Fruit fly (Drosophila melanogaster) whole organism, pupa: Measurements from ENCODE around the gene CG10237.
A peak's percentile ranks its signal among the peaks of the same experiment; 100 is the strongest.

ENCODE experiments used
- CG10348 ChIP-seq: fragments of 200-800 bp; sonication (Bioruptor generic); IDR thresholded peaks from 2 replicates; pipeline ENCODE4 v1.3.6; 2022; ENCODE audit warnings: missing biosample characterization, missing genetic modification characterization
- CG12605 ChIP-seq: fragments of 200-800 bp; sonication (Bioruptor generic); IDR thresholded peaks from 2 replicates; pipeline ENCODE4 v1.3.6; 2022; ENCODE audit warnings: missing biosample characterization, missing genetic modification characterization
- CG13204 ChIP-seq: fragments of 200-800 bp; sonication (Bioruptor generic); optimal IDR thresholded peaks from 2 replicates; lab custom pipeline; 2018; ENCODE audit warnings: missing biosample characterization, mild to moderate bottlenecking, missing genetic modification characterization, moderate library complexity
- CG14655 ChIP-seq: fragments of 200-800 bp; sonication (Bioruptor generic); optimal IDR thresholded peaks from 3 replicates; lab custom pipeline; 2017; ENCODE audit warnings: mild to moderate bottlenecking, missing biosample characterization, missing genetic modification reagents, missing genetic modification characterization
- CG15710 ChIP-seq: fragments of 200-800 bp; sonication (Bioruptor generic); optimal IDR thresholded peaks from 2 replicates; lab custom pipeline; 2018; ENCODE audit warnings: missing biosample characterization, mild to moderate bottlenecking, missing genetic modification characterization, moderate library complexity
- CG17806 ChIP-seq: fragments of 200-800 bp; sonication (Bioruptor generic); optimal IDR thresholded peaks from 2 replicates; lab custom pipeline; 2018; ENCODE audit warnings: missing biosample characterization, mild to moderate bottlenecking, missing genetic modification characterization, moderate library complexity
- CG32121 ChIP-seq: fragments of 200-800 bp; sonication (Bioruptor generic); IDR thresholded peaks from 2 replicates; pipeline ENCODE4 v1.3.6; 2022; ENCODE audit warnings: missing biosample characterization, missing genetic modification characterization
- CG34367 ChIP-seq: fragments of 200-800 bp; sonication (Bioruptor generic); optimal IDR thresholded peaks from 2 replicates; lab custom pipeline; 2018; ENCODE audit warnings: missing biosample characterization, mild to moderate bottlenecking, missing genetic modification characterization
- CG4496 ChIP-seq: fragments of 200-800 bp; sonication (Bioruptor generic); IDR thresholded peaks from 3 replicates; pipeline ENCODE4 v1.3.6; 2022; ENCODE audit warnings: missing biosample characterization, missing genetic modification characterization
- CG8159 ChIP-seq: fragments of 200-800 bp; sonication (Bioruptor generic); optimal IDR thresholded peaks from 3 replicates; lab custom pipeline; 2018; ENCODE audit warnings: missing biosample characterization, mild to moderate bottlenecking, missing genetic modification characterization, moderate library complexity
- CG8301 ChIP-seq: fragments of 200-800 bp; sonication (Bioruptor generic); optimal IDR thresholded peaks from 2 replicates; lab custom pipeline; 2018; ENCODE audit warnings: missing biosample characterization, mild to moderate bottlenecking, missing genetic modification characterization
- CG9948 ChIP-seq: fragments of 200-800 bp; sonication (Bioruptor generic); optimal IDR thresholded peaks from 2 replicates; lab custom pipeline; 2018; ENCODE audit warnings: missing biosample characterization, mild to moderate bottlenecking, missing genetic modification characterization, moderate library complexity
- D1 ChIP-seq: fragments of 200-800 bp; sonication (Bioruptor generic); optimal IDR thresholded peaks from 2 replicates; lab custom pipeline; 2018; ENCODE audit warnings: missing biosample characterization, mild to moderate bottlenecking, missing genetic modification characterization, moderate library complexity
- EcR ChIP-seq: fragments of 200-800 bp; sonication (Bioruptor generic); optimal IDR thresholded peaks from 3 replicates; lab custom pipeline; 2019; ENCODE audit warnings: missing biosample characterization, missing genetic modification characterization, mild to moderate bottlenecking, moderate library complexity, missing genetic modification reagents
- Ets98B ChIP-seq: fragments of 200-800 bp; sonication (Bioruptor generic); IDR thresholded peaks from 2 replicates; pipeline ENCODE4 v1.3.6; 2022; ENCODE audit warnings: missing biosample characterization, missing genetic modification characterization
- Pif1A ChIP-seq: fragments of 200-800 bp; sonication (Bioruptor generic); optimal IDR thresholded peaks from 3 replicates; lab custom pipeline; 2016; ENCODE audit warnings: missing biosample characterization, missing genetic modification characterization
- Pif1B ChIP-seq: fragments of 200-800 bp; sonication (Bioruptor generic); optimal IDR thresholded peaks from 3 replicates; lab custom pipeline; 2016; ENCODE audit warnings: missing biosample characterization, missing genetic modification characterization
- Snoo ChIP-seq: fragments of 200-800 bp; sonication (Bioruptor generic); optimal IDR thresholded peaks from 3 replicates; lab custom pipeline; 2017; ENCODE audit warnings: missing biosample characterization, mild to moderate bottlenecking, missing genetic modification characterization, inconsistent platforms
- fd96Ca ChIP-seq: fragments of 200-800 bp; sonication (Bioruptor generic); IDR thresholded peaks from 3 replicates; pipeline ENCODE4 v1.3.6; 2022; ENCODE audit warnings: missing biosample characterization, missing genetic modification characterization
- gl ChIP-seq: fragments of 200-800 bp; sonication (Bioruptor generic); optimal IDR thresholded peaks from 2 replicates; lab custom pipeline; 2018; ENCODE audit warnings: missing biosample characterization, mild to moderate bottlenecking, missing genetic modification characterization
- rn ChIP-seq: fragments of 200-800 bp; sonication (Bioruptor generic); IDR thresholded peaks from 2 replicates; pipeline ENCODE4 v1.3.6; 2022; ENCODE audit warnings: missing biosample characterization, missing genetic modification characterization

Gene CG10237

dm6 chr2L:19438685-19439597 lies 3.6 kb downstream of the CG10237 start:
- TF ChIP-seq CG13204 (GFP tag; lab: Kevin White, UChicago) (no peak), Snoo (peak; percentile 41), CG17806 (tag; lab: Kevin White, UChicago) (no peak), CG8301 (tag; lab: Kevin White, UChicago) (peak; percentile 33), CG34367 (tag; lab: Kevin White, UChicago) (no peak), rn (GFP tag; lab: Robert Waterston, UW) (no peak), CG15710 (tag; lab: Kevin White, UChicago) (peak; percentile 35), fd96Ca (GFP tag; lab: Robert Waterston, UW) (peak; percentile 51; the same call in 1 of the 3 replicates), CG9948 (tag; lab: Kevin White, UChicago) (peak; percentile 22), CG8159 (peak; percentile 40), CG4496 (GFP tag; lab: Robert Waterston, UW) (no peak; the same call in 2 of the 3 replicates), Pif1A (peak; percentile 9), EcR (GFP tag; lab: Kevin White, UChicago) (peak; percentile 82), CG14655 (GFP tag; lab: Kevin White, UChicago) (peak; percentile 17)

dm6 chr2L:19434260-19434659 lies 8.3 kb downstream of the CG10237 start:
- no peak for TF ChIP-seq CG17806 (tag; lab: Kevin White, UChicago)
- TF ChIP-seq Pif1B: peak; percentile 14
- TF ChIP-seq CG4496 (GFP tag; lab: Robert Waterston, UW): 0 out of 3 replicates have a peak, but pooled peaks have one; percentile 16
- TF ChIP-seq, all 21 proteins: peak for 2

- 0 out of 2 replicates have a peak, but pooled peaks have one; percentile 23 for TF ChIP-seq CG32121 (GFP tag; lab: Robert Waterston, UW)
- TF ChIP-seq CG13204 (GFP tag; lab: Kevin White, UChicago): no peak
- peak; percentile 19 for TF ChIP-seq Pif1A
- TF ChIP-seq CG8301 (tag; lab: Kevin White, UChicago): peak; percentile 20
Measured at dm6 chr2L:19433292-19433691, 9.2 kb downstream of the CG10237 start.

- no peak for TF ChIP-seq CG10348 (GFP tag; lab: Robert Waterston, UW)
- TF ChIP-seq Ets98B (GFP tag; lab: Robert Waterston, UW): no peak
- no peak for TF ChIP-seq fd96Ca (GFP tag; lab: Robert Waterston, UW)
- peak; percentile 6; the same call in 1 of the 3 replicates for TF ChIP-seq CG4496 (GFP tag; lab: Robert Waterston, UW)
Measured at dm6 chr2L:19432424-19433015, 10.0 kb downstream of the CG10237 start, which contains the start of gene Rab9. TSS of gene Rab9 (plus strand) at chr2L:19432574.

- TF ChIP-seq EcR (GFP tag; lab: Kevin White, UChicago): no peak
- no peak for TF ChIP-seq rn (GFP tag; lab: Robert Waterston, UW)
- no peak for TF ChIP-seq Pif1B
- no peak for TF ChIP-seq CG14655 (GFP tag; lab: Kevin White, UChicago)
- TF ChIP-seq, all 21 proteins: peak for 0
Measured at dm6 chr2L:19430343-19430742, 12.2 kb downstream of the CG10237 start, which contains the start of gene RtcB. TSS of gene RtcB (plus strand) at chr2L:19430643.

- TF ChIP-seq D1 (tag; lab: Kevin White, UChicago) (no peak), CG15710 (tag; lab: Kevin White, UChicago) (no peak), fd96Ca (GFP tag; lab: Robert Waterston, UW) (peak; percentile 6; the same call in 1 of the 3 replicates), EcR (GFP tag; lab: Kevin White, UChicago) (peak; percentile 81), Pif1B (no peak), Snoo (no peak)
Measured at dm6 chr2L:19429731-19430130, 12.8 kb downstream of the CG10237 start.

- no peak for TF ChIP-seq CG9948 (tag; lab: Kevin White, UChicago)
- TF ChIP-seq fd96Ca (GFP tag; lab: Robert Waterston, UW): no peak
- TF ChIP-seq Ets98B (GFP tag; lab: Robert Waterston, UW): peak; percentile 49; the same call in 1 of the 2 replicates
- TF ChIP-seq CG32121 (GFP tag; lab: Robert Waterston, UW): no peak; the same call in 1 of the 2 replicates
- no peak for TF ChIP-seq CG17806 (tag; lab: Kevin White, UChicago)
- TF ChIP-seq CG34367 (tag; lab: Kevin White, UChicago): no peak
- no peak for TF ChIP-seq CG8159
- peak; percentile 9 for TF ChIP-seq CG15710 (tag; lab: Kevin White, UChicago)
- TF ChIP-seq EcR (GFP tag; lab: Kevin White, UChicago): peak; percentile 23
- TF ChIP-seq rn (GFP tag; lab: Robert Waterston, UW): no peak
- no peak for TF ChIP-seq CG14655 (GFP tag; lab: Kevin White, UChicago)
- TF ChIP-seq CG13204 (GFP tag; lab: Kevin White, UChicago): peak; percentile 52
- no peak for TF ChIP-seq CG8301 (tag; lab: Kevin White, UChicago)
- TF ChIP-seq CG4496 (GFP tag; lab: Robert Waterston, UW): peak; percentile 62; the same call in 2 of the 3 replicates
- TF ChIP-seq gl: peak; percentile 62
- peak; percentile 26 for TF ChIP-seq Snoo
- TF ChIP-seq CG10348 (GFP tag; lab: Robert Waterston, UW): no peak
- TF ChIP-seq CG12605: peak; percentile 57; the same call in 1 of the 2 replicates
- peak; percentile 2 for TF ChIP-seq Pif1B
- TF ChIP-seq Pif1A: peak; percentile 2
- no peak for TF ChIP-seq D1 (tag; lab: Kevin White, UChicago)
- TF ChIP-seq, all 21 proteins: peak for 10
Measured at dm6 chr2L:19426330-19426781, 16.2 kb downstream of the CG10237 start, which contains the start of gene Pax. TSS of gene Pax (minus strand) at chr2L:19426596.
